Worm (Caenorhabditis elegans) whole organism, young adult: ENCODE data around the gene eor-2.

Source experiments
- attf-3 ChIP-seq: fragments of 200-800 bp; sonication (Bioruptor generic); conservative IDR thresholded peaks from 2 replicates; pipeline ENCODE4 v1.3.6; 2022; ENCODE audit warnings: missing genetic modification reagents, missing genetic modification characterization, missing compliant biosample characterization
- cebp-2 ChIP-seq: fragments of 200-800 bp; sonication (Bioruptor generic); IDR thresholded peaks from 2 replicates; pipeline ENCODE4 v1.3.6; 2022; ENCODE audit warnings: missing genetic modification characterization, missing compliant biosample characterization

- TF ChIP-seq cebp-2 (GFP tag; lab: Robert Waterston, UW), result no peak
- no peak for TF ChIP-seq attf-3 (GFP tag; lab: Robert Waterston, UW)
Observed at ce11 chrX:14575920-14576319, 26.9 kb upstream of the eor-2 start.
